Worm (Caenorhabditis elegans) whole organism, L4 larva: Measurements from ENCODE around the gene T21B10.3.

Source experiments
- D1046.2 ChIP-seq: fragments of 200-800 bp; sonication (Bioruptor generic); IDR thresholded peaks from 2 replicates; pipeline ENCODE4 v1.3.6; 2022; ENCODE audit warnings: missing genetic modification characterization, missing compliant biosample characterization
- F26F4.8 ChIP-seq: fragments of 200-800 bp; sonication (Bioruptor generic); conservative IDR thresholded peaks from 2 replicates; pipeline ENCODE4 v1.3.6; 2022; ENCODE audit warnings: missing genetic modification characterization, missing compliant biosample characterization
- ceh-82 ChIP-seq: sonication (generic microtip); optimal IDR thresholded peaks from 2 replicates; lab custom pipeline; 2017; ENCODE audit warnings: missing biosample characterization, missing genetic modification characterization
- daf-8 ChIP-seq: fragments of 200-800 bp; sonication (Bioruptor generic); IDR thresholded peaks from 2 replicates; pipeline ENCODE4 v1.3.6; 2022; ENCODE audit warnings: missing genetic modification characterization, missing compliant biosample characterization
- fos-1 ChIP-seq: fragments of 150-350 bp; optimal IDR thresholded peaks from 2 replicates; lab custom pipeline; 2014; ENCODE audit warnings: missing biosample characterization, missing genetic modification characterization
- hmg-1.1 ChIP-seq: fragments of 200-800 bp; sonication (Bioruptor generic); IDR thresholded peaks from 2 replicates; pipeline ENCODE4 v1.3.6; 2022; ENCODE audit warnings: missing genetic modification reagents, missing genetic modification characterization, missing compliant biosample characterization
- lin-39 ChIP-seq: fragments of 150-350 bp; optimal IDR thresholded peaks from 2 replicates; lab custom pipeline; 2014; ENCODE audit warnings: missing biosample characterization, missing genetic modification reagents, missing genetic modification characterization
- nhr-10 ChIP-seq: fragments of 150-350 bp; optimal IDR thresholded peaks from 2 replicates; lab custom pipeline; 2014; ENCODE audit warnings: missing biosample characterization, missing genetic modification characterization
- nhr-28 ChIP-seq: fragments of 150-350 bp; optimal IDR thresholded peaks from 2 replicates; lab custom pipeline; 2014; ENCODE audit warnings: missing biosample characterization, missing genetic modification characterization
- nhr-6 ChIP-seq: fragments of 150-350 bp; optimal IDR thresholded peaks from 2 replicates; lab custom pipeline; 2014; ENCODE audit warnings: missing biosample characterization, missing genetic modification characterization
- nhr-76 ChIP-seq: fragments of 150-350 bp; optimal IDR thresholded peaks from 2 replicates; lab custom pipeline; 2014; ENCODE audit warnings: missing biosample characterization, missing genetic modification characterization
- snpc-1.2 ChIP-seq: fragments of 200-800 bp; sonication (Bioruptor generic); IDR thresholded peaks from 2 replicates; pipeline ENCODE4 v1.3.6; 2022; ENCODE audit warnings: missing genetic modification reagents, missing genetic modification characterization, missing compliant biosample characterization
- ztf-11 ChIP-seq: fragments of 150-350 bp; optimal IDR thresholded peaks from 2 replicates; lab custom pipeline; 2014; ENCODE audit warnings: missing biosample characterization, missing genetic modification characterization

DNA sequence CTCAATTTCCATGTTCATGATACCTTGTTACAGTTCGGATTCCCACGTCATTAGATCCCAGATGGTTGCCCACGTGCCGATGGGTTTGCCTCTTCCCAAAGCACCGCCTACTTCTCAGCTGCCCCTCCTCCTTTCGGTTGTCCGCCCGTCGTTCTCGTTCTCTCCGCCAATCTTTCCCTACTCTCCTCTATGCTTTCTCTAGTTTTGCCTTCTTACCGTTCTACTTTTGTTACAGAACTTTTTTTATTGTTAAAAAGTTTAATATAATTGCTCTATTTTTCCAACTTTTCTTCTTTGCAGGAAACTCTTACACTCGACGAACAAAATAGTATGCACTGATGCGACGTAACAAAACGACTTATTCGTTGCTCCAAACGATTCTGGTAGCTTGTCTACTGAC lies 37.6 kb upstream of the T21B10.3 start, which contains the start of gene lat-1:
- TF ChIP-seq D1046.2 (GFP tag; lab: Robert Waterston, UW) (no peak), hmg-1.1 (GFP tag; lab: Robert Waterston, UW) (no peak), nhr-76 (tag; lab: Kevin White, UChicago) (no peak), lin-39 (no peak), ceh-82 (tag; lab: Kevin White, UChicago) (no peak), nhr-6 (no peak), daf-8 (no peak), nhr-10 (no peak), snpc-1.2 (GFP tag; lab: Robert Waterston, UW) (no peak), ztf-11 (no peak), fos-1 (no peak), F26F4.8 (GFP tag; lab: Robert Waterston, UW) (no peak), nhr-28 (tag; lab: Kevin White, UChicago) (no peak)
